Worm (Caenorhabditis elegans): ENCODE results near the gene abt-1.

DNA sequence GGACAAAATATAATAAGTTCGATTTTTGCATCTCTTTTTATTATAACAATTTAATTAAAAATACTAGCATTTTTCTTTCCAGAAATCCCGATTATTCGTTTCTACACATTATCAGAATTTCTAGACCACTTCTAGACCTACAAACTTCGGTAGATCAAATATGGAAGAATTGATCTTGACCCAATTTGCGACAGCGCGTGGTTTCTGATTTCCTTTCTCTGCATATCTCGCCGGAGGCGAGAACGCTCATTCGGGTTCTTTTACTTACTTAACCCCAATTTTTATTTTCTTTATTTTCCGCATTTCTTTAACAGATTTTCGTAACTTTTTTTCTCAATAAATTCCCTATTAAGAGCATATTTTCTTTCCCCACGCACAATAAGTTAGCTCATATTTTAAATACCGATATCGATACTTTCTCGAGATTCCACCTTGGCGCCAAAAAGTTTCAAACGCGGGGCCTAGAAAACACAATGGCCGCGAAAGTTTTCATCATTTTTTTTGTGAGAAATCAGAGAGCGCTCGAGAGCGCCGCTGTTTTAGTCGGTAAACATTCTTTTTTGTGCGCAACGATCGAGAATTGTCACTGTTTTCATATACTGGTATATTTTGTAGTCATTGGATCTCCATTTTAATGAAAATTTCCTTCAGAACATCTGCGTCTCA lies 27.9 kb upstream of the abt-1 start:
- TF ChIP-seq aly-1 (tag; optimal IDR thresholded peaks at IDR 0.05) = no peak
- no peak for TF ChIP-seq ama-1 (optimal IDR thresholded peaks at IDR 0.05)
- no peak for TF ChIP-seq tbx-11 (GFP tag; IDR thresholded peaks at IDR 0.05)
- TF ChIP-seq hmg-4 (GFP tag; optimal IDR thresholded peaks at IDR 0.05) = no peak
- no peak for TF ChIP-seq ceh-13 (GFP tag; optimal IDR thresholded peaks at IDR 0.05)
- no peak for TF ChIP-seq B0310.2 (tag; optimal IDR thresholded peaks at IDR 0.05)
- no peak for TF ChIP-seq flt-1 (GFP tag; IDR thresholded peaks at IDR 0.05)
- TF ChIP-seq tra-4 (tag; optimal IDR thresholded peaks at IDR 0.05) = no peak
- no peak for TF ChIP-seq sea-1 (GFP tag; conservative IDR thresholded peaks at IDR 0.05)
- TF ChIP-seq pes-1 (GFP tag; IDR thresholded peaks at IDR 0.05) = no peak
- no peak for TF ChIP-seq ceh-36 (tag; optimal IDR thresholded peaks at IDR 0.05)
- no peak for TF ChIP-seq tbx-37 (GFP tag; conservative IDR thresholded peaks at IDR 0.05)
- TF ChIP-seq hnd-1 (tag; optimal IDR thresholded peaks at IDR 0.05) = no peak

Data from whole organism, early embryonic.